Worm (Caenorhabditis elegans): ENCODE data around the gene T07F10.5.

ce11 chrV:12909544-12910157 lies 43.9 kb downstream of the T07F10.5 start, which contains the start of gene nid-1:
- TF ChIP-seq unc-62 (GFP tag; optimal IDR thresholded peaks at IDR 0.05) (no peak), blmp-1 (tag; optimal IDR thresholded peaks at IDR 0.05; ENCODE audit: insufficient read depth) (no peak), lin-39 (tag; optimal IDR thresholded peaks at IDR 0.05) (no peak), lin-13 (GFP tag; optimal IDR thresholded peaks at IDR 0.05) (no peak), alr-1 (tag; optimal IDR thresholded peaks at IDR 0.05) (no peak), nhr-77 (tag; optimal IDR thresholded peaks at IDR 0.05) (no peak), crh-2 (tag; optimal IDR thresholded peaks at IDR 0.05) (peak; percentile 28), ceh-82 (tag; optimal IDR thresholded peaks at IDR 0.05) (no peak), skn-1 (tag; optimal IDR thresholded peaks at IDR 0.05) (no peak), zag-1 (tag; optimal IDR thresholded peaks at IDR 0.05) (no peak)
